Worm (Caenorhabditis elegans): ENCODE measurements around the gene metl-2.
"Not testable (repeated sequence)": the region's sequence is repeated elsewhere in the genome, so short reads cannot be mapped to it uniquely, and the experiment has no call there.

Gene metl-2

DNA sequence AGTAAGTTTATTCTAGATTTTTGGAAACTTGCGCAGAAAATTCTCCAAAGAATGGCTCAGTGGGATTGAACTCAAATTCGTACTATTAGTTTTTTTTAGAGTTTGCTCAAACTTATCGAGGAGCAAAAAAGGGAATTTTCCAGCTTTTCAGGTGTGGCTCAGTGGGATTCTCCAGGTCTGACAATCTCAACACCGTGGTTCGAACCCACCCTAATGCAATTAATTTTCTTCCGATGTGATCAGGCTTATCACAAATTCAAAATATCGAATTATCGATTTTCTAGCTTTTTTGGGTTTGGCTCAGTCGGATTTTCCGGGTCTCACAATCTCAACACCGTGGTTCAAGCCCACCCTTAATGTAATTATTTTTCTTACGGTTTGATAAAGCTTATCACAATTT, 3.3 kb upstream of the metl-2 start:
- TF ChIP-seq tbx-8 (GFP tag; optimal IDR thresholded peaks at IDR 0.05) = no peak
- no peak for TF ChIP-seq blmp-1 (tag; optimal IDR thresholded peaks at IDR 0.05)
- no peak for TF ChIP-seq ham-2 (GFP tag; optimal IDR thresholded peaks at IDR 0.05)
- TF ChIP-seq drap-1 (GFP tag; optimal IDR thresholded peaks at IDR 0.05) = no peak

ce11 chrII:14967084-14967483, 2.6 kb upstream of the metl-2 start:
- peak; percentile 84 for TF ChIP-seq pha-4 (tag; optimal IDR thresholded peaks at IDR 0.05)
- no peak for TF ChIP-seq mep-1 (tag; optimal IDR thresholded peaks at IDR 0.05)

DNA sequence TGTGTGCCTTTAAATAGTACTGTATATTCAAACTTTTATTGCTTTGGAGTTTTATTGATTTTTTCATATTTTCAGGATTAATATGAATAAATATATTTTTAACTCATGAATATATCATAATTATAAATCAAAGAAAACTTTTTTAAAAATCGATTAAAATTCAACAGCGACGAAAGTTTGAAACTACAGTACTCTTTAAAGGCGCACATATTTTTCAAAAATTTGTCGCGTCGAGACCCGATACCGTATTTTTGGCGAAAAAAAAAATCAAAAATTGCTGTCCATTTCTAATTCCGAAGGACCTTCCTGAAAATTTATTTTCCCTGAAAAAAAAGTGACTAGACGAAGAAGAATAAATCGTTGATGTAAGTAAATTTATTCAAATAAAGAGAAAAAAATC, 1.4 kb upstream of the metl-2 start:
- no peak for TF ChIP-seq nhr-2 (tag; optimal IDR thresholded peaks at IDR 0.05)
- no peak for TF ChIP-seq hlh-1 (tag; optimal IDR thresholded peaks at IDR 0.05)
- TF ChIP-seq blmp-1 (tag; optimal IDR thresholded peaks at IDR 0.05) = no peak
- no peak for TF ChIP-seq bed-3 (GFP tag; optimal IDR thresholded peaks at IDR 0.05)
- TF ChIP-seq unc-120 (tag; optimal IDR thresholded peaks at IDR 0.05; ENCODE audit: poor library complexity, severe bottlenecking) = no peak
- TF ChIP-seq ceh-43 (GFP tag; optimal IDR thresholded peaks at IDR 0.05) = no peak
- TF ChIP-seq sptf-1 (tag; optimal IDR thresholded peaks at IDR 0.05) = no peak
- no peak for TF ChIP-seq nhr-237 (tag; optimal IDR thresholded peaks at IDR 0.05)
- TF ChIP-seq tbx-8 (GFP tag; optimal IDR thresholded peaks at IDR 0.05) = no peak
- no peak for TF ChIP-seq ztf-11 (tag; optimal IDR thresholded peaks at IDR 0.05)
- no peak for TF ChIP-seq elt-3 (tag; optimal IDR thresholded peaks at IDR 0.05)
- TF ChIP-seq flh-1 (GFP tag; optimal IDR thresholded peaks at IDR 0.05) = no peak
- no peak for TF ChIP-seq lsy-2 (tag; optimal IDR thresholded peaks at IDR 0.05)
- TF ChIP-seq ceh-83 (GFP tag; optimal IDR thresholded peaks at IDR 0.05) = no peak
- TF ChIP-seq ceh-39 (tag; optimal IDR thresholded peaks at IDR 0.05) = no peak
- no peak for TF ChIP-seq nhr-76 (tag; optimal IDR thresholded peaks at IDR 0.05)

- TF ChIP-seq mab-5 (tag; optimal IDR thresholded peaks at IDR 0.05) (no peak), sptf-1 (tag; optimal IDR thresholded peaks at IDR 0.05) (no peak)
Measured at ce11 chrII:14983909-14984308, 14.2 kb downstream of the metl-2 start, which contains the start of gene Y53F4B.5. Y53F4B.5 (minus strand) TSS chrII:14984009.

- TF ChIP-seq nhr-28 (tag; optimal IDR thresholded peaks at IDR 0.05); ces-1 (GFP tag; optimal IDR thresholded peaks at IDR 0.05); unc-120 (tag; optimal IDR thresholded peaks at IDR 0.05; ENCODE audit: poor library complexity, severe bottlenecking): not testable (repeated sequence)
Measured at ce11 chrII:14988171-14988570, 18.5 kb downstream of the metl-2 start, which contains the start of gene Y53F4B.43. Y53F4B.43 (plus strand) TSS chrII:14988471.

ce11 chrII:14992598-14992997, 22.9 kb downstream of the metl-2 start, which contains the start of gene Y53F4B.7:
Y53F4B.7 (plus strand) TSS chrII:14992898.
- not testable (repeated sequence) for TF ChIP-seq sem-2 (GFP tag; optimal IDR thresholded peaks at IDR 0.05); nhr-237 (tag; optimal IDR thresholded peaks at IDR 0.05); mep-1 (tag; optimal IDR thresholded peaks at IDR 0.05)

ce11 chrII:15003410-15003809, 33.7 kb downstream of the metl-2 start, which contains the start of gene Y53F4B.10:
Y53F4B.10 (minus strand) TSS chrII:15003510.
- TF ChIP-seq ceh-83 (GFP tag; optimal IDR thresholded peaks at IDR 0.05) = no peak
- TF ChIP-seq nhr-28 (tag; optimal IDR thresholded peaks at IDR 0.05) = no peak
- TF ChIP-seq snpc-4 (tag; optimal IDR thresholded peaks at IDR 0.05) = no peak
- TF ChIP-seq elt-1 (tag; optimal IDR thresholded peaks at IDR 0.05; ENCODE audit: borderline replicate concordance, insufficient read depth) = no peak
- no peak for TF ChIP-seq lsy-2 (tag; optimal IDR thresholded peaks at IDR 0.05)
- no peak for TF ChIP-seq zip-8 (tag; optimal IDR thresholded peaks at IDR 0.05)
- no peak for TF ChIP-seq nhr-2 (tag; optimal IDR thresholded peaks at IDR 0.05)
- TF ChIP-seq flh-1 (GFP tag; optimal IDR thresholded peaks at IDR 0.05) = no peak
- TF ChIP-seq mab-5 (tag; optimal IDR thresholded peaks at IDR 0.05) = no peak
- TF ChIP-seq sem-2 (GFP tag; optimal IDR thresholded peaks at IDR 0.05) = no peak
- TF ChIP-seq ceh-39 (tag; optimal IDR thresholded peaks at IDR 0.05) = no peak
- no peak for TF ChIP-seq mep-1 (tag; optimal IDR thresholded peaks at IDR 0.05)
- TF ChIP-seq lin-13 (tag; optimal IDR thresholded peaks at IDR 0.05) = no peak
- TF ChIP-seq unc-62 (GFP tag; optimal IDR thresholded peaks at IDR 0.05) = no peak
- no peak for TF ChIP-seq ham-2 (GFP tag; optimal IDR thresholded peaks at IDR 0.05)
- no peak for TF ChIP-seq M03D4.4 (tag; optimal IDR thresholded peaks at IDR 0.05)
- no peak for TF ChIP-seq nhr-12 (tag; optimal IDR thresholded peaks at IDR 0.05)

Measured in whole organism, mixed stage, embryonic.